Fruit fly (Drosophila melanogaster) whole organism, adult: ENCODE results near the gene CG32199.
A peak's percentile ranks its signal among the peaks of the same experiment; 100 is the strongest.

Source experiments
- CG1620 ChIP-seq: fragments of 200-800 bp; sonication (Bioruptor generic); optimal IDR thresholded peaks from 2 replicates; lab custom pipeline; 2016; ENCODE audit warnings: missing biosample characterization, missing genetic modification characterization
- ovo ChIP-seq: fragments of 200-800 bp; sonication (Bioruptor generic); optimal IDR thresholded peaks from 2 replicates; lab custom pipeline; 2016; ENCODE audit warnings: missing biosample characterization, missing genetic modification characterization

DNA sequence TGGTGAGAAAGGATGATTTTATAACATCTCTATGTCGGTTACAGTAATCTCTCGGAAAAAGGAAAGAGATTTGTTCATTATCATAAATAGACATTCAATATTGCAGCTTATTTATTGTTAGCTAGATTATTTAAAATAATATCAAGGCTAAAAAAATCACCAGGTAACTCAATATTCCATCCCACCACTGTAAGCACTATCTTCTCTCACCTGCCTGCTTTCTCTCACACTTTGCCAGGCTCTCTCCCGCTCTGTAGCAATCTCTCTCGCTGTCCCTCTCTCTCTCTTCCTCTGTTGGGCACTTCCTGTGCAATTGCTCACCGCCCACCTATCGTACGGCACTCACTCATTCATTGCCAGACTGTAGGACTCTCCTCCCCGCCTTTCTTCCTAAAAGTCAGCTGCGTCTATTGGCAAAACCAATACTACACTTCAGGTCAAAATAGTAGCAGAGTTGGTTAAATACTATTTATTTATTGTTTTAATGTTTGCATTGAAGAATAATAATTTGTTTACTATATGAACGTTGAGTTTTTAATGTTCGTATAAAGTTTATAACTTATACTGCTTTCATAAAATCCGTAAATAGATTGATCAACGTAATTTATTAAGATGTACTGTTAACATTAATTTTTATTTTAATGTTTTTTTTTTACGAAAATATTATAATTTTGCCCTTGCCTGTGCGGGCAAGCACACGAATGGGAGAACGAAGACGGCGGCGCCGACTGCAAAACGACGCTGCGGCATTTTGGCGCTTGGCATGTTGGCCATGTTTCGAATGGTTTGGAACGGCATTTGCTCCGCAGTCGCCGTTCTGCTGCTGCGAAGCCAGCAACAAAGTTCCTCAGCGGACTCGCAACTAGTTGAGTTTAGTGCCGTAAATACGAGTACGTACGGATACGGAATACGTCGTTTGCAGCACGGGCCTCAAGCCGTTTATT, 29.2 kb downstream of the CG32199 start:
- TF ChIP-seq ovo (GFP tag; lab: Kevin White, UChicago) = peak; percentile 66
- peak; percentile 79 for TF ChIP-seq CG1620 (GFP tag; lab: Kevin White, UChicago)
